Fruit fly (Drosophila melanogaster) whole organism, wandering third instar larva: ENCODE results near the gene Rack1.

Experiments
- Abd-B ChIP-seq: fragments of >200 bp; optimal IDR thresholded peaks from 2 replicates; lab custom pipeline; 2017; ENCODE audit warnings: missing biosample characterization, missing genetic modification characterization
- CG32264 ChIP-seq: fragments of 200-800 bp; sonication (Bioruptor generic); optimal IDR thresholded peaks from 2 replicates; lab custom pipeline; 2016; ENCODE audit warnings: missing biosample characterization, missing genetic modification characterization
- CG9705 ChIP-seq: fragments of 200-800 bp; sonication (Bioruptor generic); optimal IDR thresholded peaks from 2 replicates; lab custom pipeline; 2018; ENCODE audit warnings: missing biosample characterization, mild to moderate bottlenecking, missing genetic modification characterization
- CrebA ChIP-seq: fragments of 200-800 bp; sonication (Bioruptor generic); optimal IDR thresholded peaks from 2 replicates; lab custom pipeline; 2016; ENCODE audit warnings: missing biosample characterization, mild to moderate bottlenecking, missing genetic modification characterization, borderline replicate concordance
- Dfd ChIP-seq: fragments of >200 bp; optimal IDR thresholded peaks from 2 replicates; lab custom pipeline; 2017; ENCODE audit warnings: missing biosample characterization, missing genetic modification characterization
- GATAd ChIP-seq: sonication (Bioruptor generic); optimal IDR thresholded peaks from 2 replicates; lab custom pipeline; 2016; ENCODE audit warnings: missing biosample characterization, missing genetic modification characterization
- HLH106 ChIP-seq: fragments of 200-800 bp; optimal IDR thresholded peaks from 3 replicates; lab custom pipeline; 2019; ENCODE audit warnings: missing biosample characterization, mild to moderate bottlenecking, missing genetic modification characterization, moderate library complexity
- Hnf4 ChIP-seq: fragments of 200-800 bp; sonication (Bioruptor generic); optimal IDR thresholded peaks from 2 replicates; lab custom pipeline; 2016; ENCODE audit warnings: missing biosample characterization, mild to moderate bottlenecking, missing genetic modification characterization
- Hr83 ChIP-seq: fragments of 200-300 bp; sonication (Bioruptor generic); optimal IDR thresholded peaks from 2 replicates; lab custom pipeline; 2016; ENCODE audit warnings: missing biosample characterization, mild to moderate bottlenecking, missing genetic modification characterization, moderate library complexity; ENCODE audit not compliant: poor library complexity, severe bottlenecking
- Jra ChIP-seq: sonication (Bioruptor generic); optimal IDR thresholded peaks from 2 replicates; lab custom pipeline; 2016; ENCODE audit warnings: missing biosample characterization, missing genetic modification characterization
- Mio ChIP-seq: sonication (Bioruptor generic); optimal IDR thresholded peaks from 2 replicates; lab custom pipeline; 2016; ENCODE audit warnings: missing biosample characterization, missing genetic modification characterization
- Myc ChIP-seq: fragments of >200 bp; optimal IDR thresholded peaks from 2 replicates; lab custom pipeline; 2017
- N ChIP-seq: fragments of >200 bp; optimal IDR thresholded peaks from 2 replicates; lab custom pipeline; 2018; ENCODE audit warnings: missing biosample characterization, missing external identifiers, missing genetic modification characterization
- OdsH ChIP-seq: fragments of 200-800 bp; sonication (Bioruptor generic); optimal IDR thresholded peaks from 2 replicates; lab custom pipeline; 2016; ENCODE audit warnings: missing biosample characterization, mild to moderate bottlenecking, missing genetic modification characterization
- Rel ChIP-seq, 2 experiments: fragments of 200-800 bp; sonication (Bioruptor generic) in 1 of 2; optimal IDR thresholded peaks; 2 replicates in 1 of 2; 3 replicates in 1 of 2; lab custom pipeline; 2016 to 2019; ENCODE audit warnings: mild to moderate bottlenecking in 2 of 2, missing biosample characterization in 2 of 2, missing genetic modification characterization in 2 of 2, moderate library complexity in 1 of 2
- Sp1 ChIP-seq: fragments of 200-800 bp; sonication (Bioruptor generic); optimal IDR thresholded peaks from 3 replicates; lab custom pipeline; 2019; ENCODE audit warnings: missing biosample characterization, mild to moderate bottlenecking, missing genetic modification characterization, moderate library complexity
- Vsx2 ChIP-seq: fragments of 200-300, 225-300 bp; sonication (Bioruptor generic); optimal IDR thresholded peaks from 2 replicates; lab custom pipeline; 2018; ENCODE audit warnings: missing biosample characterization, missing genetic modification characterization; ENCODE audit not compliant: partially characterized antibody
- br ChIP-seq: fragments of 200-800 bp; sonication (Bioruptor generic); optimal IDR thresholded peaks from 2 replicates; lab custom pipeline; 2016; ENCODE audit warnings: missing biosample characterization, missing genetic modification characterization
- brk ChIP-seq: fragments of 200-800 bp; sonication (Bioruptor generic); optimal IDR thresholded peaks from 2 replicates; lab custom pipeline; 2016; ENCODE audit warnings: missing biosample characterization, mild to moderate bottlenecking, missing genetic modification characterization
- dl ChIP-seq, 2 experiments: fragments of 175-275, 200-275 bp in 1 of 2; fragments of 200-275 bp in 1 of 2; sonication (Bioruptor generic); optimal IDR thresholded peaks; lab custom pipeline; 2018; ENCODE audit warnings: mild to moderate bottlenecking in 2 of 2, missing biosample characterization in 2 of 2, missing genetic modification characterization in 2 of 2, moderate library complexity in 2 of 2; ENCODE audit not compliant: partially characterized antibody in 2 of 2, insufficient read depth in 1 of 2
- ey ChIP-seq: fragments of 200-800 bp; sonication (Bioruptor generic); optimal IDR thresholded peaks from 2 replicates; lab custom pipeline; 2016; ENCODE audit warnings: missing biosample characterization, missing genetic modification characterization
- foxo ChIP-seq, 2 experiments: fragments of 200-800 bp; sonication (Bioruptor generic); optimal IDR thresholded peaks; 2 replicates in 1 of 2; 3 replicates in 1 of 2; lab custom pipeline; 2016 to 2017; ENCODE audit warnings: missing biosample characterization in 2 of 2, missing genetic modification characterization in 2 of 2
- fru ChIP-seq: fragments of 200-800 bp; sonication (Bioruptor generic); optimal IDR thresholded peaks from 3 replicates; lab custom pipeline; 2016; ENCODE audit warnings: missing biosample characterization, mild to moderate bottlenecking, missing genetic modification characterization
- h ChIP-seq: fragments of 200-800 bp; sonication (Bioruptor generic); optimal IDR thresholded peaks from 3 replicates; lab custom pipeline; 2016; ENCODE audit warnings: missing biosample characterization, mild to moderate bottlenecking, missing genetic modification characterization
- lola ChIP-seq: fragments of >200 bp; optimal IDR thresholded peaks from 2 replicates; lab custom pipeline; 2017; ENCODE audit warnings: missing biosample characterization, missing genetic modification characterization
- pan ChIP-seq: fragments of >200 bp; optimal IDR thresholded peaks from 2 replicates; lab custom pipeline; 2017
- psq ChIP-seq: fragments of 200-800 bp; sonication (Bioruptor generic); optimal IDR thresholded peaks from 3 replicates; lab custom pipeline; 2017; ENCODE audit warnings: missing biosample characterization, mild to moderate bottlenecking, missing genetic modification characterization, moderate library complexity
- rgr ChIP-seq: fragments of 200-800 bp; sonication (Bioruptor generic); optimal IDR thresholded peaks from 3 replicates; lab custom pipeline; 2016; ENCODE audit warnings: missing biosample characterization, mild to moderate bottlenecking, missing genetic modification characterization
- sage ChIP-seq: fragments of 200-800 bp; sonication (Bioruptor generic); optimal IDR thresholded peaks from 2 replicates; lab custom pipeline; 2016; ENCODE audit warnings: missing biosample characterization, mild to moderate bottlenecking, missing genetic modification characterization
- sv ChIP-seq: fragments of 200-800 bp; sonication (Bioruptor generic); optimal IDR thresholded peaks from 3 replicates; lab custom pipeline; 2016; ENCODE audit warnings: missing biosample characterization, missing genetic modification characterization
- tai ChIP-seq: sonication (Bioruptor generic); optimal IDR thresholded peaks from 2 replicates; lab custom pipeline; 2016; ENCODE audit warnings: missing biosample characterization, missing genetic modification characterization
- usp ChIP-seq: fragments of >200 bp; optimal IDR thresholded peaks from 2 replicates; lab custom pipeline; 2017; ENCODE audit warnings: missing biosample characterization, missing genetic modification characterization
- woc ChIP-seq: sonication (Bioruptor generic); optimal IDR thresholded peaks from 2 replicates; lab custom pipeline; 2016; ENCODE audit warnings: missing biosample characterization, mild to moderate bottlenecking, missing genetic modification characterization

The Rack1 gene

DNA sequence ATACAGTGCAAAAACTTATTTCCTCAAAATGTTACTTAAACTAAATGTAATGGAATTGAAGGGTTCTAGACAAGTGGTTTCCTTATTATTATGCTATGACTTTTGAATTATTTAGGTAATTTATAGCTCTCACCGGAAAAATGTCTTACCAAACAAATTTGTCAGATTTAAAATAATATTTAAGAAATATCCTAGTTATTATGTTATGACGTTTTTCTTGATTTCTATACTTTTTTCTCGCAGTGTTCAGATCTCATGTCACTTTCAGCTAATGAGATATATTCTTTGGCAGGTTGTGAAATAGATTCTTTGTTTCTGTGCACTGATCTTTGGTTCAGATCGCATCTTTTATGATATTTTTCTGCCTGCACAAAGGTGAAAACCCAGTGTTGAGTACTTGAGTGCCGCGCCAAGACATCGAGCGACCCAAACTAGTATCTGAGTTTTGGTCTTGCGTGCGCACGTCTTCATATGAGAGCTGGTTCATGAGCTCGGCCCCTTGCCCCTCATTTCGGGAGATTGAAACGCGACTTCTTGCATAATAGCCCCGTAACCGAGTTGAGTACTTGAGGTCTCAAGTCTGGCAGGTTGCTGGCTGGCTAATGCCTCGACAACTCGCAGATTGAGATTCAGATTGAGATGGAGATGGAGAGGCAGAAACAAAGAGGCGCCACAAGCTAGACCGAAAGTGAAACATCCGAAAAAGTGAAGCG lies 49.6 kb upstream of the Rack1 start:
- TF ChIP-seq lola (GFP tag; lab: Kevin White, UChicago), result no peak
- no peak for TF ChIP-seq sage (GFP tag; lab: Kevin White, UChicago)
- TF ChIP-seq sv (GFP tag; lab: Kevin White, UChicago), result no peak
- no peak for TF ChIP-seq Rel (GFP tag; optimal IDR thresholded peaks at IDR 0.05; lab: Kevin White, UChicago)
- TF ChIP-seq Rel (tag; optimal IDR thresholded peaks at IDR 0.05; lab: Kevin White, UChicago), result no peak
- no peak for TF ChIP-seq pan
- no peak for TF ChIP-seq Mio (GFP tag; lab: Kevin White, UChicago)
- no peak for TF ChIP-seq tai
- TF ChIP-seq Vsx2 (GFP tag; lab: Kevin White, UChicago), result no peak
- no peak for TF ChIP-seq br (GFP tag; lab: Kevin White, UChicago)
- TF ChIP-seq CG32264, result no peak
- no peak for TF ChIP-seq Abd-B
- no peak for TF ChIP-seq rgr (GFP tag; lab: Kevin White, UChicago)
- no peak for TF ChIP-seq Jra (GFP tag; lab: Kevin White, UChicago)
- no peak for TF ChIP-seq Hnf4 (GFP tag; lab: Kevin White, UChicago)
- TF ChIP-seq dl (GFP tag; optimal IDR thresholded peaks at IDR 0.05; lab: Kevin White, UChicago; ENCODE audit: insufficient read depth in 1 of 2, partially characterized antibody in 2 of 2), result no peak
- TF ChIP-seq Myc (lab: Kevin White, UChicago), result no peak
- TF ChIP-seq OdsH (GFP tag; lab: Kevin White, UChicago), result no peak
- TF ChIP-seq ey (GFP tag; lab: Kevin White, UChicago), result no peak
- TF ChIP-seq usp (GFP tag; lab: Kevin White, UChicago), result no peak

DNA sequence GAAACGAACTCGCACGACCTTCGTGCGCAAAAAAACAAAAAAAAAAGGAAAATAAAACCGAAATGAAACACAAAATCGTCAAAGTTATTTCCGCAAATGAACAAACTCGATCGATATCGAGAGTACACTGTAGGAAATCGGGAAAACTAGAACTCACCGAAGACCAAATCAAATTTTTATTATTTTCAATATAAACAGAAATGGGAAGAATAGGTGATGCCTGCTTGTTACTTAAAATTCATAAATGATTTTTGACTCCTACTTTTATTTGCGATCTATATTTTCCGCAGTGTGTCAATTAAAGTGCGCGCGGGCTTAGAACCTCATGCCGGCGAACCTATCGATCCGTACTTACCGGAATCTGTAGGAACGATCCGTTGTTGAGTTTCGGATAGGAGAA lies 48.6 kb upstream of the Rack1 start:
- peak; percentile 5 for TF ChIP-seq sage (GFP tag; lab: Kevin White, UChicago)
- no peak for TF ChIP-seq OdsH (GFP tag; lab: Kevin White, UChicago)
- TF ChIP-seq psq (GFP tag; lab: Kevin White, UChicago), result peak; percentile 12
- peak; percentile 9 for TF ChIP-seq rgr (GFP tag; lab: Kevin White, UChicago)
- peak; percentile 45 for TF ChIP-seq h (GFP tag; lab: Kevin White, UChicago)
- TF ChIP-seq HLH106, result peak; percentile 48
- no peak for TF ChIP-seq GATAd (GFP tag; lab: Kevin White, UChicago)
- no peak for TF ChIP-seq Hr83 (GFP tag; lab: Kevin White, UChicago)
- TF ChIP-seq Mio (GFP tag; lab: Kevin White, UChicago), result no peak
- no peak for TF ChIP-seq woc (GFP tag; lab: Kevin White, UChicago)
- TF ChIP-seq Myc (lab: Kevin White, UChicago), result no peak
- no peak for TF ChIP-seq brk (GFP tag; lab: Kevin White, UChicago)
- TF ChIP-seq Sp1, result peak; percentile 38
- TF ChIP-seq fru, result no peak
- peak in 1 of 2 experiments; percentile 38 for TF ChIP-seq foxo (GFP tag; optimal IDR thresholded peaks at IDR 0.05; lab: Kevin White, UChicago)
- TF ChIP-seq br (GFP tag; lab: Kevin White, UChicago), result no peak

DNA sequence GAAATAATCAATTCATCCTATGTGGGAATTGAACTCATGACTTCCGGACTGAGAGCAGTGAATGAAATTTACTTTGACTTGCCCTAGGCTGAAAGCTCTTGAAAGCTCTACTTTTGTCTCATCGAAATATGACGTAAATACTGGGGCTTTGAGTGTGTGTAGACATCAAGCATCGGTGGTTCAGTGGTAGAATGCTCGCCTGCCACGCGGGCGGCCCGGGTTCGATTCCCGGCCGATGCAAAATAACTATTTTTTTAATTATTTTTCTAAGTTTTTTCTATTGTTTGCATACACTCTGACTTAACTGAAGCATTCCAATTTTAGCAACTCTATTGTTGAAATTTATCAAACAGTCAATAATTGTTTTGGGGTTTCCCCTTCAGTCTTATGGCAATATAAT lies 45.6 kb upstream of the Rack1 start:
- no peak for TF ChIP-seq ey (GFP tag; lab: Kevin White, UChicago)
- no peak for TF ChIP-seq Rel (GFP tag; optimal IDR thresholded peaks at IDR 0.05; lab: Kevin White, UChicago)
- TF ChIP-seq Rel (tag; optimal IDR thresholded peaks at IDR 0.05; lab: Kevin White, UChicago), result peak; percentile 16

DNA sequence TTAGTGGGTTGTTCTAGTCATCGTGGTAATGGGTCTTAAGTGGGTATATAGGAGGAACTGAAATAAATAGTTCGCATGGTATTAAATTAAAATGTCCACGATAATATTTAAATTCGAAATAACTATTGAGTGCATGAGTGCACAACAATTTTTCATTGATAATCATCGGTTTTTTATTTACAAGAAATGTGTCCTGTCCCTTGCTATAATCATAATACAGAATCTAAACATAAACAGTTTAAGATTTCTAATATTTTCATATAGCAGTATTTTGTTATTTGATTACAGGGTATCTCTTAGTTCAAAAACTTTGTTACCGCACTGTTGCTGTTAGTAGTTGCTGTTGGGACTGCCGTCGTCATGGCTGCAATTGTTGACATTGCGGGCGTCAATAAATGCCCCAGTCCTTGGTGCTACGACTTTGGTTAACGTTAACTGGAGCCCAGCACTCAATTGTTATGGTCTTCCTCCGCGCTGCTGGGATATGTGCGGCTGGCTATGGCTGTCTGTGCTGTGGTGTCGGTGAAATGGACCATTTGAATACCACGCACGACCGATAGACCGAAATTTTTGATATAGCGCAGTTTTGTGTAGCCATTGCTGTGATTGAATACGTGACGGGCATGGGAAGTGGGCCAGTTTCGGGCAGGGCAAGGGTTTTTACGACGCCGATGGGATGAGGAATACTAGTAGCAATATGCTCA lies 44.9 kb upstream of the Rack1 start:
- TF ChIP-seq sv (GFP tag; lab: Kevin White, UChicago) (peak; percentile 17), Dfd (GFP tag; lab: Kevin White, UChicago) (no peak)

DNA sequence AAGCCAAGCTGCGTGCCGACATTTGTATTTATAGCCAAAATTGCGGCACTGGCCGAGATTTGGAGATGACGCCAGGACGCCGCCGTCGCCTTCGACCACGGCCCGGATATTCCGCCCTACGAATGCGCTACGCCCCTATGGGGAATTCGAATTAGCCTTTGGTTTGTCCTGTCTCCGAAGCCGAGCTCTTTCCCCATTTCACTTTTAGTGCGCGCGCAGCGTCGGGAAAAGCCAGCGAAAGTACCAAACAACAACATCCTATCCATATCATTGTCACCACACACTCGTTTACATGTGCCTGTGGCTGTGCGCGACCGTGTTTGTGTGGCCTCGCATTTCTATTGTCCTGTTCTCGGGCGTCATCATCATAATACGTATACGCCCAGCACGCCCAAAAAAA lies 44.2 kb upstream of the Rack1 start, which contains the start of gene Proc:
Proc (minus strand) TSS at position 101 of the 400 bp plus-strand sequence.
- TF ChIP-seq h (GFP tag; lab: Kevin White, UChicago), result no peak
- no peak for TF ChIP-seq Hnf4 (GFP tag; lab: Kevin White, UChicago)
- TF ChIP-seq Myc (lab: Kevin White, UChicago), result no peak
- no peak for TF ChIP-seq sage (GFP tag; lab: Kevin White, UChicago)
- TF ChIP-seq N (GFP tag; lab: Kevin White, UChicago), result no peak
- TF ChIP-seq CrebA (GFP tag; lab: Kevin White, UChicago), result no peak
- no peak for TF ChIP-seq GATAd (GFP tag; lab: Kevin White, UChicago)
- TF ChIP-seq rgr (GFP tag; lab: Kevin White, UChicago), result no peak
- no peak for TF ChIP-seq Sp1
- no peak for TF ChIP-seq Mio (GFP tag; lab: Kevin White, UChicago)
- no peak for TF ChIP-seq foxo (GFP tag; optimal IDR thresholded peaks at IDR 0.05; lab: Kevin White, UChicago)
- no peak for TF ChIP-seq br (GFP tag; lab: Kevin White, UChicago)
- TF ChIP-seq CG9705 (GFP tag; lab: Kevin White, UChicago), result no peak
- no peak for TF ChIP-seq Vsx2 (GFP tag; lab: Kevin White, UChicago)
